Fruit fly (Drosophila melanogaster) whole organism, adult: ENCODE measurements around the gene CG15465.

ENCODE experiments used
- CG5204 ChIP-seq: fragments of 200-800 bp; sonication (Bioruptor generic); optimal IDR thresholded peaks from 2 replicates; lab custom pipeline; 2016; ENCODE audit warnings: missing biosample characterization, missing genetic modification characterization
- CG7101 ChIP-seq: fragments of 200-800 bp; sonication (Bioruptor generic); optimal IDR thresholded peaks from 2 replicates; lab custom pipeline; 2018; ENCODE audit warnings: missing biosample characterization, mild to moderate bottlenecking, missing genetic modification characterization, moderate library complexity
- Hr96 ChIP-seq: fragments of 200-800 bp; sonication (Bioruptor generic); optimal IDR thresholded peaks from 2 replicates; lab custom pipeline; 2016; ENCODE audit warnings: missing biosample characterization, missing genetic modification characterization
- bab1 ChIP-seq: fragments of 200-800 bp; sonication (Bioruptor generic); optimal IDR thresholded peaks from 3 replicates; lab custom pipeline; 2019; ENCODE audit warnings: missing biosample characterization, mild to moderate bottlenecking, missing genetic modification characterization, moderate library complexity
- pad ChIP-seq: fragments of 200-800 bp; sonication (Bioruptor generic); optimal IDR thresholded peaks from 3 replicates; lab custom pipeline; 2017; ENCODE audit warnings: missing biosample characterization, missing genetic modification characterization, mild to moderate bottlenecking, moderate library complexity, missing genetic modification reagents

DNA sequence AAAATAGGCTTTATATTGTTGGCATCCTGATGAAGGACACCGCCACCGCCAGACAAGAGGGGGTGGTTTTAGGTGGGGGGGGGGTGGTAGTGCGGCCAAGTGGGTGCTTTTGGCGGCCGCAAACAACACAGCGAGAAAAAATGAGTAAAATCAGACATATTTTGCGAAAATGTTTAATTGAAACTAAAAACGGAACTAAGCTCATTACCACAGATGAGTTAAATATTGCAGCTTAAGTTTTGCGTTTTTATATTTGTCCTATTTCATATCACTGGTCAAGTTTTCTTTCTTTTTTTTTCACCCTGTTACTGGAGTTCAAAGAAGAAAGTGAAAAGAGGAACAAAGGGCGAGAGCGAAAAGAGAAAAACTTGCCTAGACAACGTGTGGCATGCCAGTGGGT, 8.4 kb downstream of the CG15465 start:
- no peak for TF ChIP-seq bab1 (GFP tag; lab: Kevin White, UChicago)
- no peak for TF ChIP-seq pad (GFP tag; lab: Kevin White, UChicago)
- TF ChIP-seq CG7101 (tag; lab: Kevin White, UChicago), result no peak
- TF ChIP-seq Hr96, result no peak
- no peak for TF ChIP-seq CG5204 (GFP tag; lab: Kevin White, UChicago)
